Worm (Caenorhabditis elegans): ENCODE data around the gene clec-31.

The clec-31 gene

ce11 chrV:16865404-16865803, 7.5 kb upstream of the clec-31 start, which contains the start of gene clec-28:
TSS of gene clec-28 (plus strand) at chrV:16865704.
- TF ChIP-seq T26A8.4 (GFP tag; IDR thresholded peaks at IDR 0.05) (no peak), ces-1 (GFP tag; optimal IDR thresholded peaks at IDR 0.05) (no peak), nhr-48 (tag; optimal IDR thresholded peaks at IDR 0.05) (no peak), spr-3 (GFP tag; optimal IDR thresholded peaks at IDR 0.05) (no peak), mxl-2 (GFP tag; conservative IDR thresholded peaks at IDR 0.05) (no peak)

DNA sequence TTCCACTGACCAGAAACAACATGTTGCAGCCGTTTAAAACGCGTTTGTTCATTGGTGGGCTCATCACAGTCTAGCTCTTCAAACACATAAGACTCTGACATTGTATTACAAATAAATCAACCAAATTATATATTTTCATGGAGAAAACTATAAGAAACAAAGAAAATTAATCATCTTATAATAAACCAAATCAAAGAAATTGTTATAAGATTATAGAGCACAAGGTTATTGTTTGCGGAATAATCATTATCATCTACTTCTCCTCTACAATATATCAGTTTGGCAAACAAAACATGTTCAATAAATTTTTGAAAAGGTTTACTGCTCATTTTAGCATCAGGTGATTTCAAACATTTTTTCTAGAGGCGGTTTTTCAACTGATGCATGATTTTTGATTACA, 3.8 kb upstream of the clec-31 start, which contains the start of the genes clec-32 and clec-24:
clec-32 (minus strand) TSS at position 101 of the 400 bp plus-strand sequence.
clec-24 (plus strand) TSS at position 294 of the 400 bp plus-strand sequence.
- TF ChIP-seq lin-39 (tag; optimal IDR thresholded peaks at IDR 0.05), result no peak
- TF ChIP-seq daf-16 (GFP tag; optimal IDR thresholded peaks at IDR 0.05), result no peak
- no peak for TF ChIP-seq daf-16 (tag; optimal IDR thresholded peaks at IDR 0.05)
- TF ChIP-seq R02D3.7 (tag; optimal IDR thresholded peaks at IDR 0.05), result no peak
- no peak for TF ChIP-seq ZK546.5 (tag; optimal IDR thresholded peaks at IDR 0.05)
- no peak for TF ChIP-seq arid-1 (GFP tag; conservative IDR thresholded peaks at IDR 0.05)
- TF ChIP-seq hif-1 (tag; optimal IDR thresholded peaks at IDR 0.05), result no peak
- TF ChIP-seq spr-3 (GFP tag; optimal IDR thresholded peaks at IDR 0.05), result no peak
- no peak for TF ChIP-seq ceh-28 (tag; optimal IDR thresholded peaks at IDR 0.05)
- no peak for TF ChIP-seq D1046.2 (GFP tag; IDR thresholded peaks at IDR 0.05)
- TF ChIP-seq nhr-41 (GFP tag; IDR thresholded peaks at IDR 0.05), result no peak
- no peak for TF ChIP-seq dpl-1 (GFP tag; optimal IDR thresholded peaks at IDR 0.05)
- TF ChIP-seq vab-7 (GFP tag; IDR thresholded peaks at IDR 0.05), result no peak
- no peak for TF ChIP-seq hlh-30 (tag; optimal IDR thresholded peaks at IDR 0.05; ENCODE audit: insufficient read depth)
- no peak for TF ChIP-seq nhr-25 (tag; optimal IDR thresholded peaks at IDR 0.05; ENCODE audit: borderline replicate concordance, insufficient read depth)
- TF ChIP-seq fkh-10 (GFP tag; optimal IDR thresholded peaks at IDR 0.05), result no peak

DNA sequence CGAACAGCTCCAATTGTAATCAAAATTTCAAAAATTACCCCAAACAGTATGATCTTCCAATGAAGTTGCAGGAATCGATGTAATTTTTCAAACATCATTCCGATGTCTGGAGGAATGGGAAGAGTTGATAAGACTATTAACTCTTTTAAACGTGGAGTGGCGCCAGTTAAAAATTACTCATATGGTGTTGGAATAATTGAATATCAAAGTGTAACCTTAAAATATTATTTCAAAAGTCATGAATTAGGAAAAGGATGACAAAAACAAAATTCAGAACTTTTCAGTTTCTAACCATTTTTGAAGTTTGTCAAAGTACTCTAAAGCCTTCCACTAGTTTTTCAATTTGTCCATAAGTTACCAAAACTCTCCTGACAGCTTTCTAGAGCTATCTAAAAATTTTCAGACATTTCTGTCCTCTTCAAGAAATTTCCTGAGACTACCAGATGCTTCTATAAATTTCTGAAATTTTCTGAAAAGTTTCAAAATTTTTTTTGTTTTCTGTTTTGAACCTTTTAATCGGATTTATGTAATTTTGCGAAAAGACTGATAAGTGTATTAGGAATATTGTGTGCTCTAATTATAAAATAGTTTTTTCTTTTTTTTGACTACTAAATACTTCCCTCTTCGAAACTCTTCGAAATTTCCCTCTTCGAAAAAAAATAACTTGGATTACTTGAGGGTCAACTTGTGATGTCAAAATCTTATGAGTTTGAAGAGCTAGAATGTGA, 3.8 kb downstream of the clec-31 start, which contains the start of the genes clec-35 and clec-27:
clec-35 (minus strand) TSS at position 101 of the 728 bp plus-strand sequence.
clec-27 (plus strand) TSS at position 678 of the 728 bp plus-strand sequence.
- TF ChIP-seq zip-2 (tag; optimal IDR thresholded peaks at IDR 0.05) (no peak), F49E8.2 (tag; optimal IDR thresholded peaks at IDR 0.05; ENCODE audit: borderline replicate concordance) (no peak), snpc-1.2 (GFP tag; IDR thresholded peaks at IDR 0.05) (no peak), php-3 (GFP tag; IDR thresholded peaks at IDR 0.05) (no peak), Y5F2A.4 (GFP tag; optimal IDR thresholded peaks at IDR 0.05) (no peak), mxl-2 (GFP tag; conservative IDR thresholded peaks at IDR 0.05) (no peak), snpc-4 (tag; optimal IDR thresholded peaks at IDR 0.05) (no peak), nhr-11 (tag; optimal IDR thresholded peaks at IDR 0.05) (no peak), T26A8.4 (GFP tag; IDR thresholded peaks at IDR 0.05) (no peak), attf-4 (tag; optimal IDR thresholded peaks at IDR 0.05) (no peak), lin-15B (tag; optimal IDR thresholded peaks at IDR 0.05) (no peak)

DNA sequence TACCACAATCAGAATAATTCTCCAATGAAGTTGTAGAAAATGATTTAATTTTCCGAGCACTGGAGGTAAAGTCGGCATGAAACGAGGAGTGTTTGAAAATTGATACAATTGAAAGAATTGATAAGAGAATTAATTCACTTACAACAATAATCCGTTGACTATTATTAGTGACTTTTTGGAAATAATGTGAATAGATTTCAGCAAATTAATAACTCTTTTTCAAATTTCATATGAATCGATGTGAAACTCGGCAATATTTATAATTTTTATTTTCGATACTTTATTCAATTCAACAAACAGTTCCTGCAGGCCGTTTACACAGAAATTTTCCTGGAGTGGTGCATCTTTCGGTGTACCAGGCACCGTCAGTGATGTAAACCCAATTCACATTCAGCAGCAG, 5.9 kb downstream of the clec-31 start, which contains the start of gene clec-37:
clec-37 (minus strand) TSS at position 101 of the 400 bp plus-strand sequence.
- TF ChIP-seq tra-1 (GFP tag; IDR thresholded peaks at IDR 0.05) (no peak), nhr-111 (GFP tag; optimal IDR thresholded peaks at IDR 0.05) (no peak), cey-2 (tag; optimal IDR thresholded peaks at IDR 0.05; ENCODE audit: borderline replicate concordance, insufficient read depth) (no peak), skn-1 (tag; optimal IDR thresholded peaks at IDR 0.05) (no peak), zip-11 (GFP tag; IDR thresholded peaks at IDR 0.05) (no peak), fos-1 (tag; optimal IDR thresholded peaks at IDR 0.05) (no peak), zip-2 (tag; optimal IDR thresholded peaks at IDR 0.05) (no peak), sdz-12 (GFP tag; optimal IDR thresholded peaks at IDR 0.05) (no peak), zfp-3 (GFP tag; conservative IDR thresholded peaks at IDR 0.05) (no peak)
